Worm (Caenorhabditis elegans) whole organism, mixed stage, embryonic: ENCODE measurements around the gene zhit-3.

Experiments used
- snpc-4 ChIP-seq: fragments of 150-350 bp; optimal IDR thresholded peaks from 2 replicates; lab custom pipeline; 2014; ENCODE audit warnings: missing biosample characterization, missing genetic modification characterization
- unc-39 ChIP-seq: fragments of 150-350 bp; optimal IDR thresholded peaks from 2 replicates; lab custom pipeline; 2014; ENCODE audit warnings: missing biosample characterization, missing genetic modification characterization
- zip-8 ChIP-seq: fragments of 150-350 bp; optimal IDR thresholded peaks from 2 replicates; lab custom pipeline; 2014; ENCODE audit warnings: missing biosample characterization, missing genetic modification characterization

DNA sequence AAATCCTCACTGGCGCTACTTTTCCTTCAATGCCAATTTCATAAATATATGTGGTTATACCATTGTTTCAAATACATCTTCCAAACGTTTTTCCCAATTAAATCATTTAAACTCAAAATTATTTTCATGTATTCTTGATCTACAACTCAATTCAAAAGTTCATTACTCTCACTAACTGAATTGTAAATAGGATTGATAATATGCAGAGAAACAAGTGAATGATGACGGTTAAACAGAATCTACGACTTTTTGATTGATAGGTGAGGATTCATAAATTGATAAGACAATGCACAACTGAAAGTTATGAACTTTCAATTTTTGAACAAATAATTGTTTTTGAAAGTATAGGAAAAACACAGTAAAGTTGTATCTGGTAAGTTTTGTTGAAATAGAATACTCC is 20.7 kb downstream of the zhit-3 start:
- TF ChIP-seq zip-8 (tag; lab: Kevin White, UChicago) = no peak
- no peak for TF ChIP-seq snpc-4 (tag; lab: Kevin White, UChicago)
- no peak for TF ChIP-seq unc-39 (tag; lab: Kevin White, UChicago)
